Worm (Caenorhabditis elegans) whole organism, midembryonic: Measurements from ENCODE around the gene gfl-1.

ENCODE experiments used
- T22C8.4 ChIP-seq: fragments of 200-800 bp; sonication (Bioruptor generic); IDR thresholded peaks from 2 replicates; pipeline ENCODE4 v1.3.6; 2022; ENCODE audit warnings: missing genetic modification characterization, missing compliant biosample characterization
- cog-1 ChIP-seq: sonication (generic microtip); optimal IDR thresholded peaks from 2 replicates; lab custom pipeline; 2016; ENCODE audit warnings: missing genetic modification characterization, missing compliant biosample characterization
- flt-1 ChIP-seq: fragments of 200-800 bp; sonication (Bioruptor generic); IDR thresholded peaks from 2 replicates; pipeline ENCODE4 v1.3.6; 2022; ENCODE audit warnings: missing genetic modification characterization, missing compliant biosample characterization
- klf-2 ChIP-seq: fragments of 200-800 bp; sonication (Bioruptor generic); conservative IDR thresholded peaks from 2 replicates; pipeline ENCODE4 v1.3.6; 2022; ENCODE audit warnings: missing genetic modification reagents, missing genetic modification characterization, missing compliant biosample characterization
- med-1 ChIP-seq: sonication (generic microtip); optimal IDR thresholded peaks from 2 replicates; lab custom pipeline; 2017; ENCODE audit warnings: missing genetic modification characterization, mild to moderate bottlenecking, missing compliant biosample characterization, antibody characterized with exemption, missing genetic modification reagents; ENCODE audit not compliant: insufficient read depth
- ref-1 ChIP-seq: fragments of 200-800 bp; sonication (Bioruptor generic); conservative IDR thresholded peaks from 2 replicates; pipeline ENCODE4 v1.3.6; 2022; ENCODE audit warnings: missing genetic modification reagents, missing genetic modification characterization, missing compliant biosample characterization
- tab-1 ChIP-seq: fragments of 200-800 bp; sonication (Bioruptor generic); IDR thresholded peaks from 2 replicates; pipeline ENCODE4 v1.3.6; 2022; ENCODE audit warnings: missing genetic modification characterization, missing compliant biosample characterization
- ztf-23 ChIP-seq: fragments of 200-800 bp; sonication (Bioruptor generic); IDR thresholded peaks from 2 replicates; pipeline ENCODE4 v1.3.6; 2022; ENCODE audit warnings: missing genetic modification reagents, missing genetic modification characterization, missing compliant biosample characterization
- ztf-29 ChIP-seq: fragments of 200-800 bp; sonication (Bioruptor generic); IDR thresholded peaks from 2 replicates; pipeline ENCODE4 v1.3.6; 2022; ENCODE audit warnings: missing genetic modification reagents, missing genetic modification characterization, missing compliant biosample characterization

gfl-1 gene

DNA sequence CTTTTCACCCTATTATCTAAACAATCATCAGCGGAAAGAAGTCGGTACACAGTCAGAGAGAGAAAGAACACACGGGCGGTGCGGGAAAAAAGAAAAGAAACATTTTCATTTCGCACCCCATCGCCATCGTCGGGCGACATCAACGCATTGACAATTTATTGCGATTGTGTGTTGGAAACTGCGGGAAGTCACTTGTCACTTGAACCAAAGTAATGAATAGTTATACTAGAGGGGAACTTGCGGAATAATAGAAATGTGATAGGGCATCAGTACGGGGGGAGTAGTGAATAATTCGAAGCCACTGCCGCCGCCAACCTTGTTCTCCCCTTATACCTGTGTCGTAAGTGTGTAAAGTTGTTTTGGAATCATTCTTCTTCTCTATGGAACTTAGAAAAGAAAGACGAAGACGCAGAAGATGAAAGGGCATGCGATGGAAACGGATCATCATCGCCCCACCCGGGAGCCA, 50.3 kb downstream of the gfl-1 start:
- no peak for TF ChIP-seq ztf-29 (GFP tag; lab: Robert Waterston, UW)
- TF ChIP-seq ref-1: no peak
- TF ChIP-seq flt-1 (GFP tag; lab: Robert Waterston, UW): no peak
- no peak for TF ChIP-seq T22C8.4 (GFP tag; lab: Robert Waterston, UW)
- no peak for TF ChIP-seq cog-1 (tag; lab: Kevin White, UChicago)
- TF ChIP-seq med-1 (GFP tag; lab: Kevin White, UChicago): no peak
- TF ChIP-seq ztf-23 (GFP tag; lab: Robert Waterston, UW): no peak
- TF ChIP-seq tab-1 (GFP tag; lab: Robert Waterston, UW): no peak
- TF ChIP-seq klf-2 (GFP tag; lab: Robert Waterston, UW): no peak
